Fruit fly (Drosophila melanogaster): ENCODE data around the gene TwdlG.

Gene TwdlG

DNA sequence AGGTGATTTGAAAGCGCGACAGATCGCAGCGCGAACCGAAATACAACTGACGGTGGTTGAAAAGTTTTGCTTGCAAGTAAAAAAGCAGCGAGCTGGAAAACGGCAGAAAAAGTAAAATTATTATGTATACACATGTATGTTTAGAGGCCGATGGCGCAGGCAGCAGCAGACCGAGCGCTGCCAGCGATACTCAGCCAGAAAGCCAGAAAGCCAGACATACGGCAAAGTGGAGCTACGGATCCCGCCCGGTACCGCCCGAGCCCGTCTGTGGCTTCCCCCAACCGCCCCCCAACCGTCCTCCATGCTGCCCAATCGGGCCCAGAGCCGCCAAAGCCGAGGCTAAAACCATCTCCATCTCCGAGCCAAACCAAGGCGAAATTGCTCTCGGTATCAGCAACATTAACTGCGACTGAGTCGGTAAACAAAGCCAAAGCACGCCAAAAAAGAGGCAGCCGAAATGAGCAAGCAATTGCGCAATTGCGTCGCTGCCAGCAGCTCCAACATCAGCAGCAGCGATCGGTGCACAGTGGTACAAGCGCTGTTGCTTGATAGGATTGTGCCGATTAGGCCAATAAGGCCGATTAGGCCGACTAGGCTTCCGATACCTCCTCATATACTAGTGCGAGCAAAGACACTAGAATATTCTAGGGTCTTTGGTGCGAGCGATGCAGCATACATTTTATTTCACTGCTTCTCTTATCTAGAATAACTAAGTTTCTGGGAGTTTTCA lies 35.7 kb downstream of the TwdlG start, which contains the start of gene CG14636 (continued):
- TF ChIP-seq Spps (tag; optimal IDR thresholded peaks at IDR 0.05) (no peak), CG10959 (GFP tag; IDR thresholded peaks at IDR 0.05) (no peak), pho (GFP tag; optimal IDR thresholded peaks at IDR 0.05) (peak; percentile 62), scrt (GFP tag; optimal IDR thresholded peaks at IDR 0.05) (peak; percentile 3), cwo (GFP tag; optimal IDR thresholded peaks at IDR 0.05) (peak; percentile 69), CG15269 (tag; optimal IDR thresholded peaks at IDR 0.05) (peak; percentile 83), gt (GFP tag; IDR thresholded peaks at IDR 0.05) (no peak), vvl (GFP tag; IDR thresholded peaks at IDR 0.05) (peak; percentile 76), nom (GFP tag; optimal IDR thresholded peaks at IDR 0.05) (peak; percentile 34), sens (GFP tag) (peak; percentile 77)

DNA sequence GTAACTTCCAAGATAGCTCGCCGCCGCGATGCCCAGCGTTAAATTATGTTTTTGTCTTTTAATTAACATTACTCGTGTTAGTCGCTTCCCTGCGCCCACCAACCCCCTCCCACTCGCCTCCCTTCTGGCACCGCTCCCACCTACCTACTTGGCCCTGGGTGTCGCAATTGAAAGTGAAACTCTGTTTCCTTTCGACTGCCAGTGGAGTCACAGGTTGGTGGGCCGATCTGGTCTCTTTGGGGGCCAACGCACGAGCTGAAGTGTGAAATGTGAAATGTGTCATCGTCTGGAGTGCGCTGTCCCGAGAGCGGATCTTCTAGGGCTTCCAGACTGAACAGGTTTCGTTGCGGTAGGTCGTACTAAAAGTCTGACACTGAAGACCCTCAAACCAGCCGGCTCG lies 36.5 kb downstream of the TwdlG start:
- TF ChIP-seq CG5953 (GFP tag; IDR thresholded peaks at IDR 0.05) (no peak), Blimp-1 (GFP tag; optimal IDR thresholded peaks at IDR 0.05) (peak; percentile 60)

dm6 chr3R:4214038-4214437 lies 37.1 kb downstream of the TwdlG start:
- peak; percentile 29 for TF ChIP-seq Lhr (GFP tag; optimal IDR thresholded peaks at IDR 0.05)
- TF ChIP-seq Stat92E (GFP tag; optimal IDR thresholded peaks at IDR 0.05): no peak
- peak; percentile 27 for TF ChIP-seq CG12236 (GFP tag; optimal IDR thresholded peaks at IDR 0.05)
- TF ChIP-seq C15 (GFP tag; IDR thresholded peaks at IDR 0.05): peak; percentile 45; the same call in 1 of the 3 replicates
- peak; percentile 29 for TF ChIP-seq CG15601 (tag; optimal IDR thresholded peaks at IDR 0.05)
- TF ChIP-seq row (GFP tag; IDR thresholded peaks at IDR 0.05): peak; percentile 84
- TF ChIP-seq hb (GFP tag; IDR thresholded peaks at IDR 0.05; ENCODE audit: partially characterized antibody): no peak
- peak; percentile 91 for TF ChIP-seq HLH3B (GFP tag; IDR thresholded peaks at IDR 0.05)
- peak; percentile 55 for TF ChIP-seq CG7556 (GFP tag; optimal IDR thresholded peaks at IDR 0.05)
- TF ChIP-seq Fer2 (tag; optimal IDR thresholded peaks at IDR 0.05): no peak
- peak; percentile 79 for TF ChIP-seq Oli (tag; optimal IDR thresholded peaks at IDR 0.05)
- peak; percentile 89 for TF ChIP-seq H15 (GFP tag; IDR thresholded peaks at IDR 0.05)
- peak; percentile 47 for TF ChIP-seq Dip3 (GFP tag; optimal IDR thresholded peaks at IDR 0.05)
- TF ChIP-seq GATAe (GFP tag; conservative IDR thresholded peaks at IDR 0.05): peak; percentile 33; the same call in 1 of the 2 replicates
- TF ChIP-seq B-H1 (GFP tag; IDR thresholded peaks at IDR 0.05): peak; percentile 85
- peak; percentile 60 for TF ChIP-seq CG18764 (GFP tag; optimal IDR thresholded peaks at IDR 0.05)
- no peak for TF ChIP-seq Dll (GFP tag; IDR thresholded peaks at IDR 0.05; ENCODE audit: partially characterized antibody)
- TF ChIP-seq zfh1 (GFP tag; IDR thresholded peaks at IDR 0.05): peak; percentile 93
- TF ChIP-seq CG14965 (GFP tag; optimal IDR thresholded peaks at IDR 0.05; ENCODE audit: borderline replicate concordance): no peak
- peak; percentile 66 for TF ChIP-seq CG17385 (GFP tag; optimal IDR thresholded peaks at IDR 0.05)
- TF ChIP-seq grau (tag; optimal IDR thresholded peaks at IDR 0.05): peak; percentile 70
- TF ChIP-seq CG4820 (GFP tag; optimal IDR thresholded peaks at IDR 0.05): peak; percentile 80
- no peak for TF ChIP-seq sna (GFP tag; IDR thresholded peaks at IDR 0.05; ENCODE audit: partially characterized antibody)
- TF ChIP-seq h (optimal IDR thresholded peaks at IDR 0.05): no peak
- TF ChIP-seq CG31441 (GFP tag; IDR thresholded peaks at IDR 0.05): peak; percentile 75
- TF ChIP-seq CG30431 (GFP tag; optimal IDR thresholded peaks at IDR 0.05): peak; percentile 73
- TF ChIP-seq tll (GFP tag; optimal IDR thresholded peaks at IDR 0.05): no peak
- peak; percentile 83 for TF ChIP-seq CG6175 (GFP tag; IDR thresholded peaks at IDR 0.05)
- TF ChIP-seq Dbx (GFP tag; IDR thresholded peaks at IDR 0.05): peak; percentile 51; the same call in 1 of the 3 replicates
- TF ChIP-seq nerfin-2 (GFP tag; IDR thresholded peaks at IDR 0.05; ENCODE audit: partially characterized antibody): no peak
- TF ChIP-seq CG9609 (GFP tag; optimal IDR thresholded peaks at IDR 0.05): peak; percentile 70
- TF ChIP-seq CG10431 (GFP tag; optimal IDR thresholded peaks at IDR 0.05): no peak
- peak; percentile 69 for TF ChIP-seq CG13624 (GFP tag; optimal IDR thresholded peaks at IDR 0.05)
- TF ChIP-seq CG7357 (GFP tag; IDR thresholded peaks at IDR 0.05): peak; percentile 73; the same call in 2 of the 3 replicates
- peak; percentile 88 for TF ChIP-seq stc (GFP tag; IDR thresholded peaks at IDR 0.05)

Data from whole organism, embryonic.